Fruit fly (Drosophila melanogaster) whole organism, prepupa: Measurements from ENCODE around the gene betaNACtes1.

Experiments
- CG10631 ChIP-seq: fragments of 200-800 bp; sonication (Bioruptor generic); optimal IDR thresholded peaks from 2 replicates; lab custom pipeline; 2016; ENCODE audit warnings: missing biosample characterization, missing genetic modification characterization
- CG10669 ChIP-seq: fragments of 200-800 bp; sonication (Bioruptor generic); optimal IDR thresholded peaks from 3 replicates; lab custom pipeline; 2018; ENCODE audit warnings: missing biosample characterization, mild to moderate bottlenecking, missing genetic modification characterization, moderate library complexity
- CG11294 ChIP-seq: fragments of 200-800 bp; sonication (Bioruptor generic); IDR thresholded peaks from 2 replicates; pipeline ENCODE4 v1.3.6; 2022; ENCODE audit warnings: missing biosample characterization, missing genetic modification characterization
- CG11762 ChIP-seq: fragments of 200-800 bp; sonication (Bioruptor generic); optimal IDR thresholded peaks from 3 replicates; lab custom pipeline; 2016; ENCODE audit warnings: missing biosample characterization, missing genetic modification characterization; ENCODE audit not compliant: insufficient read depth
- CG15336 ChIP-seq: fragments of 200-800 bp; sonication (Bioruptor generic); IDR thresholded peaks from 2 replicates; pipeline ENCODE4 v1.3.6; 2022; ENCODE audit warnings: missing biosample characterization, missing genetic modification characterization
- CG1621 ChIP-seq: fragments of 200-800 bp; sonication (Bioruptor generic); optimal IDR thresholded peaks from 3 replicates; lab custom pipeline; 2018; ENCODE audit warnings: missing biosample characterization, mild to moderate bottlenecking, missing genetic modification characterization
- CG16779 ChIP-seq: fragments of 200-800 bp; sonication (Bioruptor generic); optimal IDR thresholded peaks from 3 replicates; lab custom pipeline; 2017; ENCODE audit warnings: missing biosample characterization, mild to moderate bottlenecking, missing genetic modification characterization
- CG3032 ChIP-seq: fragments of 200-800 bp; optimal IDR thresholded peaks from 2 replicates; lab custom pipeline; 2019; ENCODE audit warnings: missing biosample characterization, mild to moderate bottlenecking, missing genetic modification characterization, moderate library complexity
- CG32006 ChIP-seq: fragments of 200-800 bp; sonication (Bioruptor generic); optimal IDR thresholded peaks from 3 replicates; lab custom pipeline; 2017; ENCODE audit warnings: missing biosample characterization, mild to moderate bottlenecking, missing genetic modification characterization
- CG34406 ChIP-seq: fragments of 200-800 bp; sonication (Bioruptor generic); optimal IDR thresholded peaks from 3 replicates; lab custom pipeline; 2016; ENCODE audit warnings: missing biosample characterization, missing genetic modification characterization
- CG3919 ChIP-seq: fragments of 200-800 bp; sonication (Bioruptor generic); optimal IDR thresholded peaks from 3 replicates; lab custom pipeline; 2016; ENCODE audit warnings: missing biosample characterization, missing genetic modification characterization
- CG4318 ChIP-seq: fragments of 200-800 bp; sonication (Bioruptor generic); optimal IDR thresholded peaks from 3 replicates; lab custom pipeline; 2017; ENCODE audit warnings: missing biosample characterization, mild to moderate bottlenecking, missing genetic modification characterization
- CG6163 ChIP-seq: fragments of 200-800 bp; sonication (Bioruptor generic); IDR thresholded peaks from 3 replicates; pipeline ENCODE4 v1.3.6; 2022; ENCODE audit warnings: missing biosample characterization, missing genetic modification characterization
- CG6276 ChIP-seq: fragments of 200-800 bp; sonication (Bioruptor generic); optimal IDR thresholded peaks from 2 replicates; lab custom pipeline; 2017; ENCODE audit warnings: missing biosample characterization, mild to moderate bottlenecking, missing genetic modification characterization
- CG6808 ChIP-seq: fragments of 200-800 bp; sonication (Bioruptor generic); optimal IDR thresholded peaks from 3 replicates; lab custom pipeline; 2017; ENCODE audit warnings: missing biosample characterization, missing genetic modification characterization, mild to moderate bottlenecking, moderate library complexity, missing genetic modification reagents
- CG8119 ChIP-seq: fragments of 200-800 bp; sonication (Bioruptor generic); IDR thresholded peaks from 3 replicates; pipeline ENCODE4 v1.3.6; 2022; ENCODE audit warnings: missing biosample characterization, missing genetic modification characterization
- Eip75B ChIP-seq: fragments of 200-800 bp; sonication (Bioruptor generic); optimal IDR thresholded peaks from 3 replicates; lab custom pipeline; 2016; ENCODE audit warnings: missing biosample characterization, missing genetic modification characterization
- Eip78C ChIP-seq: fragments of 200-800 bp; sonication (Bioruptor generic); peaks from one replicate; lab custom pipeline; 2016; ENCODE audit warnings: missing biosample characterization, missing genetic modification characterization
- Ets21C ChIP-seq: fragments of 200-800 bp; sonication (Bioruptor generic); optimal IDR thresholded peaks from 3 replicates; lab custom pipeline; 2016; ENCODE audit warnings: missing biosample characterization, missing genetic modification characterization
- Ets96B ChIP-seq: fragments of 200-800 bp; optimal IDR thresholded peaks from 2 replicates; lab custom pipeline; 2019; ENCODE audit warnings: missing biosample characterization, mild to moderate bottlenecking, missing genetic modification characterization, moderate library complexity
- Gug ChIP-seq: fragments of 200-800 bp; sonication (Bioruptor generic); IDR thresholded peaks from 2 replicates; pipeline ENCODE4 v1.3.6; 2022; ENCODE audit warnings: missing biosample characterization, missing genetic modification characterization
- Hr38 ChIP-seq: sonication (Bioruptor generic); optimal IDR thresholded peaks from 2 replicates; lab custom pipeline; 2016; ENCODE audit warnings: missing biosample characterization, missing genetic modification characterization
- Hr39 ChIP-seq: fragments of 200-800 bp; sonication (Bioruptor generic); optimal IDR thresholded peaks from 2 replicates; lab custom pipeline; 2016; ENCODE audit warnings: missing biosample characterization, missing genetic modification characterization
- Hr4 ChIP-seq: fragments of 200-800 bp; sonication (Bioruptor generic); optimal IDR thresholded peaks from 3 replicates; lab custom pipeline; 2016; ENCODE audit warnings: missing biosample characterization, missing genetic modification characterization
- Lpt ChIP-seq: fragments of 200-800 bp; sonication (Bioruptor generic); optimal IDR thresholded peaks from 3 replicates; lab custom pipeline; 2016; ENCODE audit warnings: missing biosample characterization, missing genetic modification characterization
- Met ChIP-seq: fragments of 200-800 bp; sonication (Bioruptor generic); optimal IDR thresholded peaks from 3 replicates; lab custom pipeline; 2016; ENCODE audit warnings: missing biosample characterization, missing genetic modification characterization
- Smox ChIP-seq: fragments of 200-800 bp; sonication (Bioruptor generic); optimal IDR thresholded peaks from 3 replicates; lab custom pipeline; 2016; ENCODE audit warnings: missing biosample characterization, missing genetic modification characterization
- Sox102F ChIP-seq: fragments of 200-800 bp; sonication (Bioruptor generic); optimal IDR thresholded peaks from 2 replicates; lab custom pipeline; 2016; ENCODE audit warnings: missing biosample characterization, mild to moderate bottlenecking, missing genetic modification characterization
- Sox14 ChIP-seq: fragments of 200-800 bp; sonication (Bioruptor generic); optimal IDR thresholded peaks from 3 replicates; lab custom pipeline; 2016; ENCODE audit warnings: missing biosample characterization, missing genetic modification characterization
- achi ChIP-seq: fragments of 200-800 bp; sonication (Bioruptor generic); optimal IDR thresholded peaks from 3 replicates; lab custom pipeline; 2016; ENCODE audit warnings: missing biosample characterization, missing genetic modification characterization
- acj6 ChIP-seq: fragments of 200-800 bp; sonication (Bioruptor generic); optimal IDR thresholded peaks from 3 replicates; lab custom pipeline; 2016; ENCODE audit warnings: missing biosample characterization, missing genetic modification characterization
- cyc ChIP-seq: fragments of 200-800 bp; sonication (Bioruptor generic); optimal IDR thresholded peaks from 3 replicates; lab custom pipeline; 2016; ENCODE audit warnings: missing biosample characterization, missing genetic modification characterization
- dac ChIP-seq: fragments of 200-800 bp; sonication (Bioruptor generic); optimal IDR thresholded peaks from 2 replicates; lab custom pipeline; 2017; ENCODE audit warnings: missing biosample characterization, mild to moderate bottlenecking, missing genetic modification characterization
- eg ChIP-seq: fragments of 200-800 bp; sonication (Bioruptor generic); IDR thresholded peaks from 3 replicates; pipeline ENCODE4 v1.3.6; 2022; ENCODE audit warnings: missing biosample characterization, missing genetic modification characterization
- esn ChIP-seq: fragments of 200-800 bp; sonication (Bioruptor generic); optimal IDR thresholded peaks from 2 replicates; lab custom pipeline; 2016; ENCODE audit warnings: missing biosample characterization, mild to moderate bottlenecking, missing genetic modification characterization, moderate library complexity
- fd59A ChIP-seq: fragments of 200-800 bp; sonication (Bioruptor generic); optimal IDR thresholded peaks from 2 replicates; lab custom pipeline; 2017; ENCODE audit warnings: missing biosample characterization, mild to moderate bottlenecking, missing genetic modification characterization, missing genetic modification reagents
- fd85E ChIP-seq: fragments of 200-800 bp; sonication (Bioruptor generic); optimal IDR thresholded peaks from 3 replicates; lab custom pipeline; 2016; ENCODE audit warnings: missing biosample characterization, missing genetic modification characterization
- fkh ChIP-seq: fragments of 200-800 bp; sonication (Bioruptor generic); optimal IDR thresholded peaks from 3 replicates; lab custom pipeline; 2017; ENCODE audit warnings: missing biosample characterization, mild to moderate bottlenecking, missing genetic modification characterization, moderate library complexity
- net ChIP-seq: fragments of 200-800 bp; sonication (Bioruptor generic); optimal IDR thresholded peaks from 3 replicates; lab custom pipeline; 2016; ENCODE audit warnings: missing biosample characterization, missing genetic modification characterization
- pdm3 ChIP-seq: fragments of 200-800 bp; sonication (Bioruptor generic); optimal IDR thresholded peaks from 3 replicates; lab custom pipeline; 2016; ENCODE audit warnings: missing biosample characterization, missing genetic modification characterization
- salr ChIP-seq, 2 experiments: fragments of 200-800 bp; sonication (Bioruptor generic); optimal IDR thresholded peaks; 3 replicates each; lab custom pipeline; 2016 to 2018; ENCODE audit warnings: missing biosample characterization in 2 of 2, missing genetic modification characterization in 2 of 2, mild to moderate bottlenecking in 1 of 2
- spab ChIP-seq: fragments of 200-800 bp; sonication (Bioruptor generic); optimal IDR thresholded peaks from 2 replicates; lab custom pipeline; 2017; ENCODE audit warnings: missing biosample characterization, mild to moderate bottlenecking, missing genetic modification characterization, missing genetic modification reagents
- vri ChIP-seq: fragments of 200-800 bp; sonication (Bioruptor generic); optimal IDR thresholded peaks from 3 replicates; lab custom pipeline; 2016; ENCODE audit warnings: missing biosample characterization, mild to moderate bottlenecking, missing genetic modification characterization

betaNACtes1 gene

DNA sequence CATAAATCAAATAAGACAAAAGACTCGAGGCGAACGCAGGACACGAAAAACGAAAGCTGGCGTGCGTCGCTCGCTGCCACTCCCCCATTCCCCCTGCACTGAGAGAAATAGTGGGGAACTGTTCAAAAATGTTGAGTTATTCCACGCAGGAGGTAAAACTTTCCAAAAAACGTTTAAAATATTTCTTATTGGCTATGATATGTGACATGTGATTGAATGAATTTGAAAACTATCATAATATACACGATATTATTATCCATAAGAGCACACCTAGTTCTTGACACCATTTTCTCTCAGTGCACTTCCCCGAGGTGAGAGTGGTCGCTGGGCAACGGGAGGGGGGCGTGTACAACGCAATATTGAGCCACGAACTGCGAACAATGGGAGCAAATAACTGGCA is 38.5 kb downstream of the betaNACtes1 start (continued):
- TF ChIP-seq Ets96B (tag; lab: Kevin White, UChicago) = peak; percentile 60
- peak; percentile 53 for TF ChIP-seq spab (GFP tag; lab: Kevin White, UChicago)
- TF ChIP-seq CG11762 = peak; percentile 21
- peak; percentile 39 for TF ChIP-seq Sox102F (GFP tag; lab: Kevin White, UChicago)
- TF ChIP-seq vri (GFP tag; lab: Kevin White, UChicago) = peak; percentile 18
- peak; percentile 59 for TF ChIP-seq CG3032 (tag; lab: Kevin White, UChicago)
- TF ChIP-seq net = peak; percentile 22
- peak; percentile 29; the same call in 1 of the 3 replicates for TF ChIP-seq eg (GFP tag; lab: Robert Waterston, UW)
- TF ChIP-seq, all 60 proteins: peak for 50

DNA sequence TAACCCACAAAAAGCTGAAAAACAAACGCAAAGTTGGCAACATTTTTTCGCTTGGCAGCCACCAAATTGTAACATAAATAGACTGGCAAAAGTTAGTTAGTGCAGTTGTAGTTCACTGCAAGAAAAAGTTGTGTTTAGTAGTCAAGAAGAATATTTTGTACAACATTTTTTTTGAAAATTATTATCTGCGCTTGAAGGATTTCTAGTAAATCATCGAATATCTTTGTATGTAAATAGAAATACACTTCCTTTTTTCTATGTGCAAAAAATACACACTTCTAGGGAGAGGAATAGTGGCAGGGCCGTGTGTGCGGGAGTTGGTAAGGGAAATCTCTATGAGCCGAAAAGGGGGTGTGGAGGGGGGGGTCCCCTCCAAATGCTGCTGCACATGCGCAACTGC is 48.7 kb downstream of the betaNACtes1 start:
- TF ChIP-seq Hr4 (GFP tag; lab: Kevin White, UChicago) = peak; percentile 8
- no peak for TF ChIP-seq CG3032 (tag; lab: Kevin White, UChicago)
- TF ChIP-seq CG15336 (GFP tag; lab: Robert Waterston, UW) = peak; percentile 47; the same call in 1 of the 2 replicates
- peak; percentile 3 for TF ChIP-seq Lpt (GFP tag; lab: Kevin White, UChicago)
- TF ChIP-seq CG32006 = peak; percentile 12
- TF ChIP-seq pdm3 = peak; percentile 4
- peak; percentile 58; the same call in 2 of the 3 replicates for TF ChIP-seq CG6163 (GFP tag; lab: Robert Waterston, UW)
- TF ChIP-seq CG10631 = peak; percentile 12
- TF ChIP-seq CG10669 = no peak
- 0 out of 3 replicates have a peak, but pooled peaks have one; percentile 26 for TF ChIP-seq eg (GFP tag; lab: Robert Waterston, UW)
- TF ChIP-seq Gug (GFP tag; lab: Robert Waterston, UW) = peak; percentile 16; the same call in 1 of the 2 replicates
- peak; percentile 31; the same call in 1 of the 3 replicates for TF ChIP-seq CG8119 (GFP tag; lab: Robert Waterston, UW)
- TF ChIP-seq dac (GFP tag; lab: Kevin White, UChicago) = no peak
- peak; percentile 41 for TF ChIP-seq Eip78C

DNA sequence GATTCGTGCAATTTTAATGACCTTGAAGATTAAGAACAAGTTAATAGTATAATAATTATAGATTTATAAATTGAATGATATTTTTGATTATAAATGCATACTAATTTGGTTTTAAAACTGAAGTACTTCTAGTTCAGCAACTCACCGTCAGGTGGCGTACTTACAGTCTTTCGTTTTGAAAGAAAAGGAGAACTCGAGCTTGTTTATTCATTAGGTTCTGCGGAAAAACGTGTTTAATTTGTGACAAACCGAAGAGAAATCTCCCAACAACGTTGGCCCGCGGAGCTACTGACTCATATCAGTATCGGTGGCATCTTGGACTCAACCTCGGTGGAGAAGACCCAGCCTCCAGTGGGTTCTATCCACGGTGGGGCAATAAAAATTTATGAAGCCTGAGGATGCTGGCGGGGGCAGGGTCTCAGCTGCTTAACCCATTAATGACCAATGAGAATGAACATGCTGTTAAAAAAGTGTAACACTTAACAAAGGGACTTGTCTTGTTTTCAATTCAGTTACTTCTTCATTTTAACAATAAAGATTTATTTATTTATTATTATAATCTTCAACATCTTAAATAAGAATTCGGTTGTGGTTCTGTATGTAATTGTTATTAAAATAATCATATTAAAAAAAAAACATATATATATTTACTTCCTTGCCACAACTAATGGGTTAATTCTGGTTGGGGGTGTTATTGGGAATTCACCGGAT is 49.6 kb downstream of the betaNACtes1 start:
- TF ChIP-seq Ets96B (tag; lab: Kevin White, UChicago) = peak; percentile 22
- TF ChIP-seq pdm3 = no peak
- TF ChIP-seq fd85E (GFP tag; lab: Kevin White, UChicago) = no peak
- peak; percentile 21 for TF ChIP-seq CG3032 (tag; lab: Kevin White, UChicago)
- TF ChIP-seq dac (GFP tag; lab: Kevin White, UChicago) = no peak
- no peak for TF ChIP-seq Sox14 (GFP tag; lab: Kevin White, UChicago)
- no peak for TF ChIP-seq Ets21C (GFP tag; lab: Kevin White, UChicago)
- TF ChIP-seq CG6276 (GFP tag; lab: Kevin White, UChicago) = no peak
- no peak for TF ChIP-seq net
- no peak for TF ChIP-seq CG8119 (GFP tag; lab: Robert Waterston, UW)
- peak; percentile 23 for TF ChIP-seq esn (GFP tag; lab: Kevin White, UChicago)
- no peak for TF ChIP-seq vri (GFP tag; lab: Kevin White, UChicago)
- TF ChIP-seq CG6808 = peak; percentile 42
- peak; percentile 9 for TF ChIP-seq Met (GFP tag; lab: Kevin White, UChicago)
- peak; percentile 23 for TF ChIP-seq Eip78C
- TF ChIP-seq fd59A = peak; percentile 7
- no peak for TF ChIP-seq CG16779
- TF ChIP-seq Eip75B (GFP tag; lab: Kevin White, UChicago) = no peak
- TF ChIP-seq CG3919 (GFP tag; lab: Kevin White, UChicago) = peak; percentile 0
- TF ChIP-seq CG10631 = peak; percentile 26
- no peak for TF ChIP-seq Hr38 (GFP tag; lab: Kevin White, UChicago)
- no peak for TF ChIP-seq Hr39 (GFP tag; lab: Kevin White, UChicago)
- no peak for TF ChIP-seq CG6163 (GFP tag; lab: Robert Waterston, UW)
- TF ChIP-seq Lpt (GFP tag; lab: Kevin White, UChicago) = no peak
- no peak for TF ChIP-seq CG4318
- no peak for TF ChIP-seq Sox102F (GFP tag; lab: Kevin White, UChicago)
- no peak for TF ChIP-seq spab (GFP tag; lab: Kevin White, UChicago)
- peak; percentile 19 for TF ChIP-seq CG34406 (GFP tag; lab: Kevin White, UChicago)
- no peak for TF ChIP-seq salr (GFP tag; optimal IDR thresholded peaks at IDR 0.05; lab: Kevin White, UChicago)
- TF ChIP-seq achi (GFP tag; lab: Kevin White, UChicago) = peak; percentile 26
- no peak for TF ChIP-seq eg (GFP tag; lab: Robert Waterston, UW)
- TF ChIP-seq fkh (GFP tag; lab: Kevin White, UChicago) = no peak
- no peak for TF ChIP-seq CG11294 (GFP tag; lab: Robert Waterston, UW)
- no peak for TF ChIP-seq CG11762
- TF ChIP-seq Gug (GFP tag; lab: Robert Waterston, UW) = no peak
- TF ChIP-seq Smox (GFP tag; lab: Kevin White, UChicago) = no peak
- no peak for TF ChIP-seq cyc
- TF ChIP-seq acj6 = peak; percentile 13
- TF ChIP-seq CG1621 (tag; lab: Kevin White, UChicago) = no peak
- no peak for TF ChIP-seq CG10669
